Worm (Caenorhabditis elegans): ENCODE measurements around the gene C07G2.5.
A peak's percentile ranks its signal among the peaks of the same experiment; 100 is the strongest.

Gene C07G2.5

DNA sequence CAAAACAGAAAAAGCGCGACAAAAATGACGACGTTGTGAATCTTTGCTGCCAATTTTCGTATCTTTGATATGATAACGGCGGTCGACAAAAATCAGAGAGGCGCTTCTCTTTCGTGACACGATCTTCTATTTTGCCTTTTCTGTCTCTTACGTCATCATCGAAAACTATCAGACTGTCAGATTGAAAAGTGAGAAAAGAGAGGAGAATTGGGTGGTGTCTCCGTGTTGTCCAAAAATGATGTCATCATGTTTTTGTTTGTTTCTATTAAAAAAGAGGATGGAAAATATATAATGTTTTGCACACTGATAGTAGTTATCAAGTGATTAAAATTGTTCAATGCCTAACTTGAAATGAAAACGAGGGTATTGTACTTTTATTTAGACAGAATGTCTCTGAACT is 2.8 kb downstream of the C07G2.5 start (continued):
- TF ChIP-seq pha-4 (GFP tag; IDR thresholded peaks at IDR 0.05) (peak; percentile 68; the same call in 1 of the 2 replicates), pha-4 (tag; optimal IDR thresholded peaks at IDR 0.05) (no peak), ZK337.2 (GFP tag; IDR thresholded peaks at IDR 0.05) (no peak), lir-3 (tag; optimal IDR thresholded peaks at IDR 0.05) (no peak), lsy-2 (tag; optimal IDR thresholded peaks at IDR 0.05) (peak in 1 of 2 experiments; percentile 39), ceh-20 (GFP tag; IDR thresholded peaks at IDR 0.05) (0 out of 2 replicates have a peak, but pooled peaks have one; percentile 54), egl-43 (GFP tag; IDR thresholded peaks at IDR 0.05) (no peak), F44E2.7 (GFP tag; IDR thresholded peaks at IDR 0.05) (no peak), unc-130 (GFP tag; optimal IDR thresholded peaks at IDR 0.05) (no peak), lin-13 (GFP tag; optimal IDR thresholded peaks at IDR 0.05) (peak; percentile 56), zip-11 (GFP tag; IDR thresholded peaks at IDR 0.05) (no peak), mep-1 (tag; optimal IDR thresholded peaks at IDR 0.05) (peak; percentile 58), daf-12 (tag; optimal IDR thresholded peaks at IDR 0.05) (no peak), ceh-28 (tag; optimal IDR thresholded peaks at IDR 0.05) (no peak), spr-1 (tag; optimal IDR thresholded peaks at IDR 0.05) (no peak), egl-27 (tag; optimal IDR thresholded peaks at IDR 0.05) (no peak), zip-2 (tag; optimal IDR thresholded peaks at IDR 0.05) (no peak), nhr-28 (tag; optimal IDR thresholded peaks at IDR 0.05) (peak; percentile 78), zag-1 (tag; optimal IDR thresholded peaks at IDR 0.05) (no peak), aly-2 (tag; optimal IDR thresholded peaks at IDR 0.05) (no peak), nhr-25 (tag; optimal IDR thresholded peaks at IDR 0.05; ENCODE audit: borderline replicate concordance, insufficient read depth) (no peak), zfp-3 (GFP tag; conservative IDR thresholded peaks at IDR 0.05) (no peak), D1046.2 (GFP tag; IDR thresholded peaks at IDR 0.05) (no peak), nhr-102 (tag; optimal IDR thresholded peaks at IDR 0.05) (peak; percentile 82), Y75B8A.6 (GFP tag; IDR thresholded peaks at IDR 0.05) (no peak), skn-1 (tag; optimal IDR thresholded peaks at IDR 0.05) (no peak), hmg-1.1 (GFP tag; IDR thresholded peaks at IDR 0.05) (no peak), arid-1 (GFP tag; conservative IDR thresholded peaks at IDR 0.05) (no peak), ceh-32 (tag; optimal IDR thresholded peaks at IDR 0.05; ENCODE audit: poor library complexity) (no peak), nhr-48 (tag; optimal IDR thresholded peaks at IDR 0.05) (peak; percentile 88), lin-29 (GFP tag; IDR thresholded peaks at IDR 0.05) (no peak), nhr-41 (GFP tag; IDR thresholded peaks at IDR 0.05) (peak; percentile 39; the same call in 1 of the 2 replicates), nhr-11 (tag; optimal IDR thresholded peaks at IDR 0.05) (no peak), ama-1 (optimal IDR thresholded peaks at IDR 0.05) (peak; percentile 61), fos-1 (tag; optimal IDR thresholded peaks at IDR 0.05) (no peak), nhr-77 (tag; optimal IDR thresholded peaks at IDR 0.05) (peak; percentile 55), F26F4.8 (GFP tag; conservative IDR thresholded peaks at IDR 0.05) (no peak), nhr-237 (tag; optimal IDR thresholded peaks at IDR 0.05) (no peak), hlh-30 (tag; optimal IDR thresholded peaks at IDR 0.05; ENCODE audit: insufficient read depth) (peak; percentile 53), mdl-1 (tag; optimal IDR thresholded peaks at IDR 0.05) (peak in 1 of 2 experiments; percentile 72), dmd-6 (GFP tag; IDR thresholded peaks at IDR 0.05) (peak; percentile 95), sdz-12 (GFP tag; optimal IDR thresholded peaks at IDR 0.05) (no peak), saeg-2 (GFP tag; IDR thresholded peaks at IDR 0.05) (peak; percentile 41; the same call in 1 of the 2 replicates), nhr-42 (GFP tag; IDR thresholded peaks at IDR 0.05) (0 out of 2 replicates have a peak, but pooled peaks have one; percentile 38), hlh-11 (tag; optimal IDR thresholded peaks at IDR 0.05) (peak; percentile 93), ztf-11 (tag; optimal IDR thresholded peaks at IDR 0.05) (no peak), aha-1 (tag) (no peak), lin-15B (tag; optimal IDR thresholded peaks at IDR 0.05) (no peak), ceh-44 (GFP tag; IDR thresholded peaks at IDR 0.05) (no peak), lim-7 (GFP tag; IDR thresholded peaks at IDR 0.05) (no peak), ztf-7 (tag; optimal IDR thresholded peaks at IDR 0.05) (peak; percentile 2)

All from whole organism, L4 larva.